Fruit fly (Drosophila melanogaster): ENCODE results near the gene Dhc16F.

Dhc16F gene

DNA sequence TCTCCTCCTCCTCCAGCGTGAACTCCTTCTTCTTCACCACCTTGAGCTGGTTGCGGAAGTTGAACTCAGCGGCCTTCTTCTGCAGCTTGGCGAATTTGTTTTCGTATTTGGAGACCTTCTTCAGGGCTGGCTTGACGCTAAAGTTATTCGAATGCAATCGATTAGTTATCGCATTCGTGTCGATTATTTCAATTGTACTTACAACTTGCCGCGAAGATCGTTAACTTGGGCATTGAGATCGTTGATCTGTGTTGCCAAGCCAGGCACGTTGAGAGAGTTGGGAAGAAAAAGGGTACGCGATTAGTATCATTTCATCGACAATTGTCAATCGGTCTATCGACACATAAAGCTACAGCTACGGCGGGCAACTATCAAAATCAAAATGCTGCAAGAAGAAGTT lies 42.4 kb downstream of the Dhc16F start (continued):
- TF ChIP-seq CG5245 (GFP tag; optimal IDR thresholded peaks at IDR 0.05) (no peak), CG5180 (GFP tag; optimal IDR thresholded peaks at IDR 0.05) (no peak), Doc3 (GFP tag; IDR thresholded peaks at IDR 0.05; ENCODE audit: partially characterized antibody) (no peak), CG16813 (GFP tag; IDR thresholded peaks at IDR 0.05; ENCODE audit: partially characterized antibody) (peak; percentile 31; the same call in 1 of the 3 replicates), Neu2 (GFP tag; optimal IDR thresholded peaks at IDR 0.05; ENCODE audit: borderline replicate concordance) (no peak), Bteb2 (GFP tag; optimal IDR thresholded peaks at IDR 0.05) (no peak), Dll (GFP tag; IDR thresholded peaks at IDR 0.05; ENCODE audit: partially characterized antibody) (peak; percentile 20; the same call in 1 of the 4 replicates), Hr3 (GFP tag; optimal IDR thresholded peaks at IDR 0.05) (no peak), CG16863 (GFP tag; optimal IDR thresholded peaks at IDR 0.05) (no peak), Jarid2 (GFP tag; optimal IDR thresholded peaks at IDR 0.05) (no peak), tna (GFP tag; IDR thresholded peaks at IDR 0.05; ENCODE audit: partially characterized antibody) (no peak), CG10462 (GFP tag; optimal IDR thresholded peaks at IDR 0.05) (no peak), NC2α (GFP tag; optimal IDR thresholded peaks at IDR 0.05) (no peak), CG6689 (GFP tag; IDR thresholded peaks at IDR 0.05) (no peak), dysf (GFP tag; IDR thresholded peaks at IDR 0.05) (no peak), Myb (GFP tag; optimal IDR thresholded peaks at IDR 0.05) (no peak), hb (GFP tag; IDR thresholded peaks at IDR 0.05; ENCODE audit: partially characterized antibody) (peak; percentile 53; the same call in 1 of the 3 replicates), CG2202 (tag; optimal IDR thresholded peaks at IDR 0.05) (no peak), Adf1 (GFP tag; IDR thresholded peaks at IDR 0.05) (no peak)

DNA sequence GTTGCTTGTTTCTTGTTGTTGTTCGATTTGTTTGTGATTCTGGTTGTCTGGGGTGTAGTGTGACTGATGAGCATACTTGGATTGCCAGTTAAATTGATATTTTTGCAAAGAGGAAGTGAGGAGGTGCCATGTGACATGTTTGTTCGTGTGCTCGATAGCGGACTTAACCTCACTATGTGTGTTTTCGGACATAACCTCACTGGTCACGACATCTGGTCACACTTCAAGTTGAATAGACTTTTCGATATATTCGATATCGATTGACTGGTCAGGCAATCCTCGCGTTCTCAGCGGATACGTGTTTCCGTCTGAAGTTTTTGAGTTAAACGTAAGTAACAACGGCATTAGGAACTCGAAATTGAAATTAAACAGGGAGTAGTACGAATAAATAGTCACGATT lies 44.4 kb downstream of the Dhc16F start:
- TF ChIP-seq Dref (GFP tag; IDR thresholded peaks at IDR 0.05) = 0 out of 2 replicates have a peak, but pooled peaks have one; percentile 35
- TF ChIP-seq bigmax (GFP tag; optimal IDR thresholded peaks at IDR 0.05) = peak; percentile 79
- TF ChIP-seq CG15269 (tag; optimal IDR thresholded peaks at IDR 0.05) = no peak
- TF ChIP-seq CG8290 (GFP tag; optimal IDR thresholded peaks at IDR 0.05) = peak; percentile 58
- TF ChIP-seq CG8290 (tag; optimal IDR thresholded peaks at IDR 0.05) = no peak
- no peak for TF ChIP-seq Ravus (GFP tag; IDR thresholded peaks at IDR 0.05)

- TF ChIP-seq dati (GFP tag; IDR thresholded peaks at IDR 0.05) (no peak), ci (GFP tag; IDR thresholded peaks at IDR 0.05) (0 out of 3 replicates have a peak, but pooled peaks have one; percentile 19), CG2875 (GFP tag; optimal IDR thresholded peaks at IDR 0.05) (no peak), CG10321 (GFP tag; IDR thresholded peaks at IDR 0.05) (peak; percentile 71), sr (GFP tag; IDR thresholded peaks at IDR 0.05) (peak; percentile 61; the same call in 2 of the 3 replicates), Dip2 (GFP tag; IDR thresholded peaks at IDR 0.05) (no peak), fd102C (GFP tag; optimal IDR thresholded peaks at IDR 0.05) (no peak), CG12769 (tag; optimal IDR thresholded peaks at IDR 0.05) (no peak), CG32767 (GFP tag; IDR thresholded peaks at IDR 0.05) (no peak), CG7372 (GFP tag; IDR thresholded peaks at IDR 0.05) (peak; percentile 91), Deaf1 (tag; optimal IDR thresholded peaks at IDR 0.05) (peak; percentile 20), Ets65A (GFP tag) (peak; percentile 57), sens (GFP tag) (peak; percentile 5), row (GFP tag; IDR thresholded peaks at IDR 0.05) (no peak), CG10274 (GFP tag; optimal IDR thresholded peaks at IDR 0.05) (no peak), fd3F (GFP tag; optimal IDR thresholded peaks at IDR 0.05) (no peak), so (GFP tag; IDR thresholded peaks at IDR 0.05) (0 out of 3 replicates have a peak, but pooled peaks have one; percentile 61), Trl (optimal IDR thresholded peaks at IDR 0.05) (peak in 1 of 2 experiments; percentile 19), Trl (GFP tag; optimal IDR thresholded peaks at IDR 0.05) (no peak)
These were observed 50.5 kb downstream of the Dhc16F start for dm6 chrX:18114770-18115169.
